Fruit fly (Drosophila melanogaster) whole organism, pupa: ENCODE data around the gene CG2321.

ENCODE experiments used
- CG14655 ChIP-seq: fragments of 200-800 bp; sonication (Bioruptor generic); optimal IDR thresholded peaks from 3 replicates; lab custom pipeline; 2017; ENCODE audit warnings: mild to moderate bottlenecking, missing biosample characterization, missing genetic modification reagents, missing genetic modification characterization
- CG15710 ChIP-seq: fragments of 200-800 bp; sonication (Bioruptor generic); optimal IDR thresholded peaks from 2 replicates; lab custom pipeline; 2018; ENCODE audit warnings: missing biosample characterization, mild to moderate bottlenecking, missing genetic modification characterization, moderate library complexity
- CG32121 ChIP-seq: fragments of 200-800 bp; sonication (Bioruptor generic); IDR thresholded peaks from 2 replicates; pipeline ENCODE4 v1.3.6; 2022; ENCODE audit warnings: missing biosample characterization, missing genetic modification characterization
- CG34367 ChIP-seq: fragments of 200-800 bp; sonication (Bioruptor generic); optimal IDR thresholded peaks from 2 replicates; lab custom pipeline; 2018; ENCODE audit warnings: missing biosample characterization, mild to moderate bottlenecking, missing genetic modification characterization
- D1 ChIP-seq: fragments of 200-800 bp; sonication (Bioruptor generic); optimal IDR thresholded peaks from 2 replicates; lab custom pipeline; 2018; ENCODE audit warnings: missing biosample characterization, mild to moderate bottlenecking, missing genetic modification characterization, moderate library complexity
- EcR ChIP-seq: fragments of 200-800 bp; sonication (Bioruptor generic); optimal IDR thresholded peaks from 3 replicates; lab custom pipeline; 2019; ENCODE audit warnings: missing biosample characterization, missing genetic modification characterization, mild to moderate bottlenecking, moderate library complexity, missing genetic modification reagents
- Snoo ChIP-seq: fragments of 200-800 bp; sonication (Bioruptor generic); optimal IDR thresholded peaks from 3 replicates; lab custom pipeline; 2017; ENCODE audit warnings: missing biosample characterization, mild to moderate bottlenecking, missing genetic modification characterization, inconsistent platforms
- gl ChIP-seq: fragments of 200-800 bp; sonication (Bioruptor generic); optimal IDR thresholded peaks from 2 replicates; lab custom pipeline; 2018; ENCODE audit warnings: missing biosample characterization, mild to moderate bottlenecking, missing genetic modification characterization

dm6 chr3R:29519332-29519731 is 30.3 kb upstream of the CG2321 start:
- TF ChIP-seq Snoo: peak; percentile 52
- TF ChIP-seq EcR (GFP tag; lab: Kevin White, UChicago): no peak
- TF ChIP-seq CG14655 (GFP tag; lab: Kevin White, UChicago): peak; percentile 75
- TF ChIP-seq CG15710 (tag; lab: Kevin White, UChicago): peak; percentile 83
- peak; percentile 15 for TF ChIP-seq gl
- TF ChIP-seq CG34367 (tag; lab: Kevin White, UChicago): peak; percentile 69
- TF ChIP-seq CG32121 (GFP tag; lab: Robert Waterston, UW): peak; percentile 59; the same call in 1 of the 2 replicates
- TF ChIP-seq D1: peak; percentile 48
